Worm (Caenorhabditis elegans): ENCODE measurements around the gene F53A3.1.

ce11 chrIII:1949362-1949761, 5.9 kb upstream of the F53A3.1 start:
- TF ChIP-seq ama-1 (optimal IDR thresholded peaks at IDR 0.05) (no peak), hmg-4 (GFP tag; optimal IDR thresholded peaks at IDR 0.05) (no peak), ets-7 (tag; optimal IDR thresholded peaks at IDR 0.05) (no peak), B0310.2 (tag; optimal IDR thresholded peaks at IDR 0.05) (no peak), hnd-1 (tag; optimal IDR thresholded peaks at IDR 0.05) (no peak), pes-1 (GFP tag; IDR thresholded peaks at IDR 0.05) (no peak), sea-1 (GFP tag; conservative IDR thresholded peaks at IDR 0.05) (no peak), ceh-13 (GFP tag; optimal IDR thresholded peaks at IDR 0.05) (no peak), tbx-11 (GFP tag; IDR thresholded peaks at IDR 0.05) (no peak), flt-1 (GFP tag; IDR thresholded peaks at IDR 0.05) (no peak), scrt-1 (GFP tag; IDR thresholded peaks at IDR 0.05) (no peak), ceh-36 (tag; optimal IDR thresholded peaks at IDR 0.05) (no peak)

Measured in whole organism, early embryonic.